Fruit fly (Drosophila melanogaster) whole organism, pupa: ENCODE results near the gene CG7214.

Experiments
- CG12605 ChIP-seq: fragments of 200-800 bp; sonication (Bioruptor generic); IDR thresholded peaks from 2 replicates; pipeline ENCODE4 v1.3.6; 2022; ENCODE audit warnings: missing biosample characterization, missing genetic modification characterization
- CG15710 ChIP-seq: fragments of 200-800 bp; sonication (Bioruptor generic); optimal IDR thresholded peaks from 2 replicates; lab custom pipeline; 2018; ENCODE audit warnings: missing biosample characterization, mild to moderate bottlenecking, missing genetic modification characterization, moderate library complexity
- CG17806 ChIP-seq: fragments of 200-800 bp; sonication (Bioruptor generic); optimal IDR thresholded peaks from 2 replicates; lab custom pipeline; 2018; ENCODE audit warnings: missing biosample characterization, mild to moderate bottlenecking, missing genetic modification characterization, moderate library complexity
- CG32121 ChIP-seq: fragments of 200-800 bp; sonication (Bioruptor generic); IDR thresholded peaks from 2 replicates; pipeline ENCODE4 v1.3.6; 2022; ENCODE audit warnings: missing biosample characterization, missing genetic modification characterization
- CG34367 ChIP-seq: fragments of 200-800 bp; sonication (Bioruptor generic); optimal IDR thresholded peaks from 2 replicates; lab custom pipeline; 2018; ENCODE audit warnings: missing biosample characterization, mild to moderate bottlenecking, missing genetic modification characterization
- CG4496 ChIP-seq: fragments of 200-800 bp; sonication (Bioruptor generic); IDR thresholded peaks from 3 replicates; pipeline ENCODE4 v1.3.6; 2022; ENCODE audit warnings: missing biosample characterization, missing genetic modification characterization
- CG8301 ChIP-seq: fragments of 200-800 bp; sonication (Bioruptor generic); optimal IDR thresholded peaks from 2 replicates; lab custom pipeline; 2018; ENCODE audit warnings: missing biosample characterization, mild to moderate bottlenecking, missing genetic modification characterization
- CG9948 ChIP-seq: fragments of 200-800 bp; sonication (Bioruptor generic); optimal IDR thresholded peaks from 2 replicates; lab custom pipeline; 2018; ENCODE audit warnings: missing biosample characterization, mild to moderate bottlenecking, missing genetic modification characterization, moderate library complexity
- D1 ChIP-seq: fragments of 200-800 bp; sonication (Bioruptor generic); optimal IDR thresholded peaks from 2 replicates; lab custom pipeline; 2018; ENCODE audit warnings: missing biosample characterization, mild to moderate bottlenecking, missing genetic modification characterization, moderate library complexity
- EcR ChIP-seq: fragments of 200-800 bp; sonication (Bioruptor generic); optimal IDR thresholded peaks from 3 replicates; lab custom pipeline; 2019; ENCODE audit warnings: missing biosample characterization, missing genetic modification characterization, mild to moderate bottlenecking, moderate library complexity, missing genetic modification reagents
- Pif1A ChIP-seq: fragments of 200-800 bp; sonication (Bioruptor generic); optimal IDR thresholded peaks from 3 replicates; lab custom pipeline; 2016; ENCODE audit warnings: missing biosample characterization, missing genetic modification characterization
- Pif1B ChIP-seq: fragments of 200-800 bp; sonication (Bioruptor generic); optimal IDR thresholded peaks from 3 replicates; lab custom pipeline; 2016; ENCODE audit warnings: missing biosample characterization, missing genetic modification characterization
- gl ChIP-seq: fragments of 200-800 bp; sonication (Bioruptor generic); optimal IDR thresholded peaks from 2 replicates; lab custom pipeline; 2018; ENCODE audit warnings: missing biosample characterization, mild to moderate bottlenecking, missing genetic modification characterization
- rn ChIP-seq: fragments of 200-800 bp; sonication (Bioruptor generic); IDR thresholded peaks from 2 replicates; pipeline ENCODE4 v1.3.6; 2022; ENCODE audit warnings: missing biosample characterization, missing genetic modification characterization

DNA sequence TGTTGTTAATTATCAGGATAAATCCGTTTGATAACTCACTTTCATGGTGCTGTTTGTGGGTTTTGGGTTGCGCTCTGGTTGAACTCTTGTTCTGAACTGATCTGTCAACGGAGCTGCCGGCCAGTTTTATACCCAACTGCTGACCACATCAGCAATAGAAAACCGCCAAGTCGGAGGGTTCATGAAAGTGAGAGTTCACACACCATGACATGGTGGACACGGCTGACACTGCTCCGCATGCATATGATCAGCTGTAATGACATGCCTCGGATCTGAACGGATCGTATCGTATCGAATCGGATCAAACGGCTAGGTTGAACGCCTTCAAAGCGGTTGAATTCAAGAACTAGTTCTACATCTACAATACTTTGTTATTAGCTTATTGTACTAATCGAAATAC lies 3.2 kb downstream of the CG7214 start, which contains the start of gene Acp1:
- TF ChIP-seq Pif1A (no peak), CG32121 (GFP tag; lab: Robert Waterston, UW) (no peak), EcR (GFP tag; lab: Kevin White, UChicago) (no peak), D1 (tag; lab: Kevin White, UChicago) (no peak), CG34367 (tag; lab: Kevin White, UChicago) (no peak), CG15710 (tag; lab: Kevin White, UChicago) (no peak), CG17806 (tag; lab: Kevin White, UChicago) (no peak), rn (GFP tag; lab: Robert Waterston, UW) (no peak), Pif1B (no peak), CG4496 (no peak), gl (tag; lab: Kevin White, UChicago) (no peak), CG8301 (tag; lab: Kevin White, UChicago) (no peak), CG9948 (tag; lab: Kevin White, UChicago) (no peak), CG12605 (GFP tag; lab: Robert Waterston, UW) (no peak)
